Fruit fly (Drosophila melanogaster) whole organism, wandering third instar larva: ENCODE data around the gene CG15914.

Experiments used
- Abd-B ChIP-seq: fragments of >200 bp; optimal IDR thresholded peaks from 2 replicates; lab custom pipeline; 2017; ENCODE audit warnings: missing biosample characterization, missing genetic modification characterization
- CG32264 ChIP-seq: fragments of 200-800 bp; sonication (Bioruptor generic); optimal IDR thresholded peaks from 2 replicates; lab custom pipeline; 2016; ENCODE audit warnings: missing biosample characterization, missing genetic modification characterization
- CG9705 ChIP-seq: fragments of 200-800 bp; sonication (Bioruptor generic); optimal IDR thresholded peaks from 2 replicates; lab custom pipeline; 2018; ENCODE audit warnings: missing biosample characterization, mild to moderate bottlenecking, missing genetic modification characterization
- CrebA ChIP-seq: fragments of 200-800 bp; sonication (Bioruptor generic); optimal IDR thresholded peaks from 2 replicates; lab custom pipeline; 2016; ENCODE audit warnings: missing biosample characterization, mild to moderate bottlenecking, missing genetic modification characterization, borderline replicate concordance
- Dfd ChIP-seq: fragments of >200 bp; optimal IDR thresholded peaks from 2 replicates; lab custom pipeline; 2017; ENCODE audit warnings: missing biosample characterization, missing genetic modification characterization
- Dif ChIP-seq: fragments of 200-275, 200-300 bp; sonication (Bioruptor generic); optimal IDR thresholded peaks from 2 replicates; lab custom pipeline; 2018; ENCODE audit warnings: missing biosample characterization, missing genetic modification characterization; ENCODE audit not compliant: partially characterized antibody
- GATAd ChIP-seq: sonication (Bioruptor generic); optimal IDR thresholded peaks from 2 replicates; lab custom pipeline; 2016; ENCODE audit warnings: missing biosample characterization, missing genetic modification characterization
- HLH106 ChIP-seq: fragments of 200-800 bp; optimal IDR thresholded peaks from 3 replicates; lab custom pipeline; 2019; ENCODE audit warnings: missing biosample characterization, mild to moderate bottlenecking, missing genetic modification characterization, moderate library complexity
- Hnf4 ChIP-seq: fragments of 200-800 bp; sonication (Bioruptor generic); optimal IDR thresholded peaks from 2 replicates; lab custom pipeline; 2016; ENCODE audit warnings: missing biosample characterization, mild to moderate bottlenecking, missing genetic modification characterization
- Hr78 ChIP-seq: fragments of >200 bp; optimal IDR thresholded peaks from 2 replicates; lab custom pipeline; 2017; ENCODE audit warnings: missing biosample characterization, missing genetic modification characterization
- Hr83 ChIP-seq: fragments of 200-300 bp; sonication (Bioruptor generic); optimal IDR thresholded peaks from 2 replicates; lab custom pipeline; 2016; ENCODE audit warnings: missing biosample characterization, mild to moderate bottlenecking, missing genetic modification characterization, moderate library complexity; ENCODE audit not compliant: poor library complexity, severe bottlenecking
- Jra ChIP-seq: sonication (Bioruptor generic); optimal IDR thresholded peaks from 2 replicates; lab custom pipeline; 2016; ENCODE audit warnings: missing biosample characterization, missing genetic modification characterization
- Mio ChIP-seq: sonication (Bioruptor generic); optimal IDR thresholded peaks from 2 replicates; lab custom pipeline; 2016; ENCODE audit warnings: missing biosample characterization, missing genetic modification characterization
- Myc ChIP-seq: fragments of >200 bp; optimal IDR thresholded peaks from 2 replicates; lab custom pipeline; 2017
- N ChIP-seq: fragments of >200 bp; optimal IDR thresholded peaks from 2 replicates; lab custom pipeline; 2018; ENCODE audit warnings: missing biosample characterization, missing external identifiers, missing genetic modification characterization
- OdsH ChIP-seq: fragments of 200-800 bp; sonication (Bioruptor generic); optimal IDR thresholded peaks from 2 replicates; lab custom pipeline; 2016; ENCODE audit warnings: missing biosample characterization, mild to moderate bottlenecking, missing genetic modification characterization
- Rel ChIP-seq, 2 experiments: fragments of 200-800 bp; sonication (Bioruptor generic) in 1 of 2; optimal IDR thresholded peaks; 2 replicates in 1 of 2; 3 replicates in 1 of 2; lab custom pipeline; 2016 to 2019; ENCODE audit warnings: mild to moderate bottlenecking in 2 of 2, missing biosample characterization in 2 of 2, missing genetic modification characterization in 2 of 2, moderate library complexity in 1 of 2
- Sp1 ChIP-seq: fragments of 200-800 bp; sonication (Bioruptor generic); optimal IDR thresholded peaks from 3 replicates; lab custom pipeline; 2019; ENCODE audit warnings: missing biosample characterization, mild to moderate bottlenecking, missing genetic modification characterization, moderate library complexity
- Vsx2 ChIP-seq: fragments of 200-300, 225-300 bp; sonication (Bioruptor generic); optimal IDR thresholded peaks from 2 replicates; lab custom pipeline; 2018; ENCODE audit warnings: missing biosample characterization, missing genetic modification characterization; ENCODE audit not compliant: partially characterized antibody
- br ChIP-seq: fragments of 200-800 bp; sonication (Bioruptor generic); optimal IDR thresholded peaks from 2 replicates; lab custom pipeline; 2016; ENCODE audit warnings: missing biosample characterization, missing genetic modification characterization
- brk ChIP-seq: fragments of 200-800 bp; sonication (Bioruptor generic); optimal IDR thresholded peaks from 2 replicates; lab custom pipeline; 2016; ENCODE audit warnings: missing biosample characterization, mild to moderate bottlenecking, missing genetic modification characterization
- dl ChIP-seq, 2 experiments: fragments of 175-275, 200-275 bp in 1 of 2; fragments of 200-275 bp in 1 of 2; sonication (Bioruptor generic); optimal IDR thresholded peaks; lab custom pipeline; 2018; ENCODE audit warnings: mild to moderate bottlenecking in 2 of 2, missing biosample characterization in 2 of 2, missing genetic modification characterization in 2 of 2, moderate library complexity in 2 of 2; ENCODE audit not compliant: partially characterized antibody in 2 of 2, insufficient read depth in 1 of 2
- dmrt93B ChIP-seq: fragments of 200-800 bp; sonication (Bioruptor generic); optimal IDR thresholded peaks from 2 replicates; lab custom pipeline; 2018; ENCODE audit warnings: missing biosample characterization, mild to moderate bottlenecking, missing genetic modification characterization
- dsf ChIP-seq: sonication (Bioruptor generic); optimal IDR thresholded peaks from 2 replicates; lab custom pipeline; 2016; ENCODE audit warnings: missing biosample characterization, missing genetic modification characterization, borderline replicate concordance
- ey ChIP-seq: fragments of 200-800 bp; sonication (Bioruptor generic); optimal IDR thresholded peaks from 2 replicates; lab custom pipeline; 2016; ENCODE audit warnings: missing biosample characterization, missing genetic modification characterization
- foxo ChIP-seq, 2 experiments: fragments of 200-800 bp; sonication (Bioruptor generic); optimal IDR thresholded peaks; 2 replicates in 1 of 2; 3 replicates in 1 of 2; lab custom pipeline; 2016 to 2017; ENCODE audit warnings: missing biosample characterization in 2 of 2, missing genetic modification characterization in 2 of 2
- fru ChIP-seq: fragments of 200-800 bp; sonication (Bioruptor generic); optimal IDR thresholded peaks from 3 replicates; lab custom pipeline; 2016; ENCODE audit warnings: missing biosample characterization, mild to moderate bottlenecking, missing genetic modification characterization
- h ChIP-seq: fragments of 200-800 bp; sonication (Bioruptor generic); optimal IDR thresholded peaks from 3 replicates; lab custom pipeline; 2016; ENCODE audit warnings: missing biosample characterization, mild to moderate bottlenecking, missing genetic modification characterization
- jim ChIP-seq: fragments of 175-275, 200-325 bp; sonication (Bioruptor generic); optimal IDR thresholded peaks from 2 replicates; lab custom pipeline; 2016; ENCODE audit warnings: missing biosample characterization, mild to moderate bottlenecking, missing genetic modification characterization
- lola ChIP-seq: fragments of >200 bp; optimal IDR thresholded peaks from 2 replicates; lab custom pipeline; 2017; ENCODE audit warnings: missing biosample characterization, missing genetic modification characterization
- pan ChIP-seq: fragments of >200 bp; optimal IDR thresholded peaks from 2 replicates; lab custom pipeline; 2017
- psq ChIP-seq: fragments of 200-800 bp; sonication (Bioruptor generic); optimal IDR thresholded peaks from 3 replicates; lab custom pipeline; 2017; ENCODE audit warnings: missing biosample characterization, mild to moderate bottlenecking, missing genetic modification characterization, moderate library complexity
- rgr ChIP-seq: fragments of 200-800 bp; sonication (Bioruptor generic); optimal IDR thresholded peaks from 3 replicates; lab custom pipeline; 2016; ENCODE audit warnings: missing biosample characterization, mild to moderate bottlenecking, missing genetic modification characterization
- sage ChIP-seq: fragments of 200-800 bp; sonication (Bioruptor generic); optimal IDR thresholded peaks from 2 replicates; lab custom pipeline; 2016; ENCODE audit warnings: missing biosample characterization, mild to moderate bottlenecking, missing genetic modification characterization
- sv ChIP-seq: fragments of 200-800 bp; sonication (Bioruptor generic); optimal IDR thresholded peaks from 3 replicates; lab custom pipeline; 2016; ENCODE audit warnings: missing biosample characterization, missing genetic modification characterization
- tai ChIP-seq: sonication (Bioruptor generic); optimal IDR thresholded peaks from 2 replicates; lab custom pipeline; 2016; ENCODE audit warnings: missing biosample characterization, missing genetic modification characterization
- usp ChIP-seq: fragments of >200 bp; optimal IDR thresholded peaks from 2 replicates; lab custom pipeline; 2017; ENCODE audit warnings: missing biosample characterization, missing genetic modification characterization
- woc ChIP-seq: sonication (Bioruptor generic); optimal IDR thresholded peaks from 2 replicates; lab custom pipeline; 2016; ENCODE audit warnings: missing biosample characterization, mild to moderate bottlenecking, missing genetic modification characterization

The CG15914 gene

DNA sequence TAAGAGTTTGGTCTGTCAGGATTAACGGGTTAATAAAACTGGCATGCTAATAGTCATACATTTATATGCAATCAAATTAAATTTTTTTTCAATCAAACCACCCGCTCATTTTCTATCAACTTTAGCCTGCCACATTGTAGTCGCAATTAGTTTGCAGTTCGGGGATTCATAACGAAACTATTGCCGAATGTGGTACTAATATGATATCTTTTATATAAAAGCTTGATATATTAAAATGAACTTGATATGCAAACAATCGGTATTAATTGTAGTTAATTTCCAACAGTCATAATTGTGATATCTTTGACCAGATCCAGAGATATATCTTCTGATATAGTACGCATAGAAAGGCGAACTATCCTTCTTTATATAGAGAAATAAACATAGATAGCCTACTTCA lies 12.8 kb downstream of the CG15914 start:
- no peak for TF ChIP-seq brk (GFP tag; lab: Kevin White, UChicago)
- no peak for TF ChIP-seq lola
- TF ChIP-seq dl (GFP tag; optimal IDR thresholded peaks at IDR 0.05; lab: Kevin White, UChicago; ENCODE audit: insufficient read depth in 1 of 2, partially characterized antibody in 2 of 2) = no peak
- TF ChIP-seq jim = no peak
- TF ChIP-seq woc (GFP tag; lab: Kevin White, UChicago) = no peak
- TF ChIP-seq usp (GFP tag; lab: Kevin White, UChicago) = no peak
- no peak for TF ChIP-seq pan
- TF ChIP-seq Jra (GFP tag; lab: Kevin White, UChicago) = no peak
- TF ChIP-seq Mio = no peak
- no peak for TF ChIP-seq OdsH (GFP tag; lab: Kevin White, UChicago)
- no peak for TF ChIP-seq Dfd (GFP tag; lab: Kevin White, UChicago)

DNA sequence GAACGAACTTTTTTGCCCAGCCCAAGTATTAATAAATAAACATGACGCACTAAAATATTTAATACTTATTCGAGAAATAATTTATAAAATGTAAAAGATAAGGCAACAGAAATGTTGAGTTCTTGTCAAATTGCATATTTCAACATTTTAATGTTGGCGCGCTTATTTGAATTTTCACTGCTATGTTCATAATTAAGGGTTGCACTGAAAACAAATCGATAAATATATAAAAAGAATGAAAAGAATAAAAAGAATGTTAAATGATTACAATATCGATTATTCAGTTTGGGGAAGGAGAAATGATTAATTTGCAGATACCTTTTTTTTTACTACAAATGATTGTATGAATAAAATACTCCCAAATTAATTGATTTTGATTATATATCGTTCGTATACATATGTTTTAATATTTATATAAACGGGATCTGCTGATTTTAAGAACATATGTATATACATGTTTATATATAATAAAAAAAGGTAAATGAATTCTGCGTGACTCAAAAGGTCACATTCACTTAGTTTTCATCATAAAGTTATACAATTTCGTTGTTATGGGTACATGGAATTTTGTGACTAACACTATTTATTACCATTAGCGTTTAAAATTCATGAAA lies 13.7 kb downstream of the CG15914 start:
- no peak for TF ChIP-seq dmrt93B
- no peak for TF ChIP-seq Myc (lab: Kevin White, UChicago)
- no peak for TF ChIP-seq tai (GFP tag; lab: Kevin White, UChicago)
- no peak for TF ChIP-seq h (GFP tag; lab: Kevin White, UChicago)
- TF ChIP-seq CrebA (GFP tag; lab: Kevin White, UChicago) = no peak
- TF ChIP-seq Dfd (GFP tag; lab: Kevin White, UChicago) = no peak
- no peak for TF ChIP-seq dsf
- TF ChIP-seq sv = no peak
- TF ChIP-seq GATAd (GFP tag; lab: Kevin White, UChicago) = no peak
- TF ChIP-seq psq (GFP tag; lab: Kevin White, UChicago) = no peak
- no peak for TF ChIP-seq jim
- no peak for TF ChIP-seq CG32264 (GFP tag; lab: Kevin White, UChicago)
- no peak for TF ChIP-seq Hr78 (GFP tag; lab: Kevin White, UChicago)
- no peak for TF ChIP-seq usp (GFP tag; lab: Kevin White, UChicago)
- no peak for TF ChIP-seq ey (GFP tag; lab: Kevin White, UChicago)

DNA sequence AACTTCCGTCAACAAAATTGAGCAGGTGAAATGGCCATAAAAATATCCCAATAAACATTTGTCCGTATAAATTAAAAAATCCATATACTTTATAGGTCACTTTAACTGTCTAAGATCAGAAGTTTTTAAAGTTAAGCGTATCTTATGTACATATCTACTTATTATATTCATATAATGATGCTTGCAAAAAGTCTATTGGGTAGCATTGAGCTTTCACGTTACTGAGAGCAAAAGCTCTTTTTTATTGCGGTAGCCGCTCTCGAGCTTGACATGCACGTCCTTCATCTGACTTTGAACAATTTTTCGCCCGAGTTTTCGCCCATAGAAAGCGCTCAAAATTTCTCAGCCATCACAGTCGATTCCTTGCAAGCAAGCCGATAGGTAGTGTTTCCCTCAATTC lies 14.6 kb downstream of the CG15914 start, which contains the start of gene Gapdh2:
Gene Gapdh2, plus strand, starts transcription at position 283 of the 400 bp plus-strand sequence.
- peak; percentile 100 for TF ChIP-seq CG9705 (GFP tag; lab: Kevin White, UChicago)
- TF ChIP-seq dsf = peak; percentile 98
- TF ChIP-seq CG32264 (GFP tag; lab: Kevin White, UChicago) = peak; percentile 99
- peak; percentile 99 for TF ChIP-seq woc (GFP tag; lab: Kevin White, UChicago)
- TF ChIP-seq fru = peak; percentile 100
- TF ChIP-seq Mio = peak; percentile 92
- no peak for TF ChIP-seq pan
- peak; percentile 99 for TF ChIP-seq brk (GFP tag; lab: Kevin White, UChicago)
- no peak for TF ChIP-seq Vsx2 (GFP tag; lab: Kevin White, UChicago)
- no peak for TF ChIP-seq lola
- peak; percentile 99 for TF ChIP-seq ey (GFP tag; lab: Kevin White, UChicago)
- TF ChIP-seq Abd-B (GFP tag; lab: Kevin White, UChicago) = no peak
- peak; percentile 97 for TF ChIP-seq Dfd (GFP tag; lab: Kevin White, UChicago)
- no peak for TF ChIP-seq N
- peak; percentile 99 for TF ChIP-seq sage (GFP tag; lab: Kevin White, UChicago)
- TF ChIP-seq usp (GFP tag; lab: Kevin White, UChicago) = no peak
- peak; percentile 100 for TF ChIP-seq rgr (GFP tag; lab: Kevin White, UChicago)
- peak; percentile 100 for TF ChIP-seq Sp1 (GFP tag; lab: Kevin White, UChicago)
- no peak for TF ChIP-seq Dif (GFP tag; lab: Kevin White, UChicago)
- TF ChIP-seq sv = peak; percentile 99
- peak; percentile 99 for TF ChIP-seq br (GFP tag; lab: Kevin White, UChicago)
- peak; percentile 99 for TF ChIP-seq Hnf4 (GFP tag; lab: Kevin White, UChicago)
- TF ChIP-seq dmrt93B = peak; percentile 99
- TF ChIP-seq Myc (lab: Kevin White, UChicago) = no peak
- TF ChIP-seq psq (GFP tag; lab: Kevin White, UChicago) = peak; percentile 99
- TF ChIP-seq HLH106 (tag; lab: Kevin White, UChicago) = peak; percentile 100
- no peak for TF ChIP-seq dl (GFP tag; optimal IDR thresholded peaks at IDR 0.05; lab: Kevin White, UChicago; ENCODE audit: insufficient read depth in 1 of 2, partially characterized antibody in 2 of 2)
- TF ChIP-seq OdsH (GFP tag; lab: Kevin White, UChicago) = peak; percentile 100
- TF ChIP-seq jim = no peak
- TF ChIP-seq Rel (GFP tag; optimal IDR thresholded peaks at IDR 0.05; lab: Kevin White, UChicago) = peak; percentile 99
- TF ChIP-seq Rel (tag; optimal IDR thresholded peaks at IDR 0.05; lab: Kevin White, UChicago) = peak; percentile 99
- peak; percentile 95 for TF ChIP-seq GATAd (GFP tag; lab: Kevin White, UChicago)
- TF ChIP-seq h (GFP tag; lab: Kevin White, UChicago) = peak; percentile 100
- TF ChIP-seq Hr83 (GFP tag; lab: Kevin White, UChicago) = peak; percentile 85
- TF ChIP-seq foxo (GFP tag; optimal IDR thresholded peaks at IDR 0.05; lab: Kevin White, UChicago) = peak; percentile 98 to 100
- TF ChIP-seq Hr78 (GFP tag; lab: Kevin White, UChicago) = no peak
- peak; percentile 98 for TF ChIP-seq CrebA (GFP tag; lab: Kevin White, UChicago)
- peak; percentile 99 for TF ChIP-seq Jra (GFP tag; lab: Kevin White, UChicago)
- TF ChIP-seq tai (GFP tag; lab: Kevin White, UChicago) = peak; percentile 98
- TF ChIP-seq, all 38 proteins: peak for 27
